Worm (Caenorhabditis elegans) whole organism, young adult: ENCODE measurements around the gene arx-2.

Experiments
- B0019.2 ChIP-seq: fragments of 200-800 bp; sonication (Bioruptor generic); conservative IDR thresholded peaks from 2 replicates; pipeline ENCODE4 v1.3.6; 2022; ENCODE audit warnings: missing genetic modification reagents, missing genetic modification characterization, missing compliant biosample characterization
- snpc-4 ChIP-seq, 5 experiments: fragments of 150-350 bp in 1 of 5; sonication (generic microtip) in 4 of 5; optimal IDR thresholded peaks; 2 replicates each; lab custom pipeline; 2014 to 2018; ENCODE audit warnings: missing genetic modification characterization in 5 of 5, missing biosample characterization in 3 of 5, antibody characterized with exemption in 2 of 5, mild to moderate bottlenecking in 2 of 5, missing compliant biosample characterization in 2 of 5, missing genotype in 2 of 5, moderate library complexity in 2 of 5, missing genetic modification reagents in 1 of 5

- no peak for TF ChIP-seq snpc-4 (GFP tag; optimal IDR thresholded peaks at IDR 0.05; lab: Kevin White, UChicago)
- TF ChIP-seq snpc-4 (tag; optimal IDR thresholded peaks at IDR 0.05; lab: Kevin White, UChicago) = no peak
- TF ChIP-seq B0019.2 (GFP tag; lab: Robert Waterston, UW) = no peak
Measured at ce11 chrV:10342904-10343303, 4.7 kb upstream of the arx-2 start, which contains the start of gene K07C5.3.
